Worm (Caenorhabditis elegans): ENCODE results near the gene nrsn-1.

ce11 chrV:3718507-3718906, 2.7 kb upstream of the nrsn-1 start:
- TF ChIP-seq nhr-28 (tag; optimal IDR thresholded peaks at IDR 0.05), result no peak
- no peak for TF ChIP-seq egl-27 (tag; optimal IDR thresholded peaks at IDR 0.05)
- no peak for TF ChIP-seq nhr-11 (tag; optimal IDR thresholded peaks at IDR 0.05)
